Fruit fly (Drosophila melanogaster) whole organism, adult: ENCODE measurements around the gene ND-39.

ENCODE experiments used
- CG11617 ChIP-seq: fragments of 200-800 bp; sonication (Bioruptor generic); optimal IDR thresholded peaks from 2 replicates; lab custom pipeline; 2017; ENCODE audit warnings: mild to moderate bottlenecking, missing biosample characterization, missing genetic modification reagents, missing genetic modification characterization
- CG12768 ChIP-seq: fragments of 200-800 bp; sonication (Bioruptor generic); optimal IDR thresholded peaks from 2 replicates; lab custom pipeline; 2017; ENCODE audit warnings: missing biosample characterization, missing genetic modification characterization, mild to moderate bottlenecking, moderate library complexity, missing genetic modification reagents
- CG14711 ChIP-seq: fragments of 200-800 bp; sonication (Bioruptor generic); optimal IDR thresholded peaks from 2 replicates; lab custom pipeline; 2018; ENCODE audit warnings: missing biosample characterization, mild to moderate bottlenecking, missing genetic modification characterization, moderate library complexity
- CG33017 ChIP-seq: fragments of 200-800 bp; sonication (Bioruptor generic); optimal IDR thresholded peaks from 2 replicates; lab custom pipeline; 2018; ENCODE audit warnings: missing biosample characterization, mild to moderate bottlenecking, missing genetic modification characterization, moderate library complexity
- CG5204 ChIP-seq: fragments of 200-800 bp; sonication (Bioruptor generic); optimal IDR thresholded peaks from 2 replicates; lab custom pipeline; 2016; ENCODE audit warnings: missing biosample characterization, missing genetic modification characterization
- CG7101 ChIP-seq: fragments of 200-800 bp; sonication (Bioruptor generic); optimal IDR thresholded peaks from 2 replicates; lab custom pipeline; 2018; ENCODE audit warnings: missing biosample characterization, mild to moderate bottlenecking, missing genetic modification characterization, moderate library complexity
- Hr96 ChIP-seq: fragments of 200-800 bp; sonication (Bioruptor generic); optimal IDR thresholded peaks from 2 replicates; lab custom pipeline; 2016; ENCODE audit warnings: missing biosample characterization, missing genetic modification characterization
- Mnt ChIP-seq: fragments of 200-800 bp; sonication (Bioruptor generic); optimal IDR thresholded peaks from 2 replicates; lab custom pipeline; 2016; ENCODE audit warnings: missing biosample characterization, mild to moderate bottlenecking, missing genetic modification characterization
- cic ChIP-seq: fragments of 200-800 bp; sonication (Bioruptor generic); optimal IDR thresholded peaks from 2 replicates; lab custom pipeline; 2017; ENCODE audit warnings: missing biosample characterization, mild to moderate bottlenecking, missing genetic modification characterization, moderate library complexity
- kay ChIP-seq: fragments of 200-800 bp; sonication (Bioruptor generic); peaks from one replicate; lab custom pipeline; 2016; ENCODE audit warnings: missing biosample characterization, missing genetic modification characterization, borderline replicate concordance
- pad ChIP-seq: fragments of 200-800 bp; sonication (Bioruptor generic); optimal IDR thresholded peaks from 3 replicates; lab custom pipeline; 2017; ENCODE audit warnings: missing biosample characterization, missing genetic modification characterization, mild to moderate bottlenecking, moderate library complexity, missing genetic modification reagents
- toe ChIP-seq: fragments of 200-800 bp; sonication (Bioruptor generic); optimal IDR thresholded peaks from 2 replicates; lab custom pipeline; 2016; ENCODE audit warnings: missing biosample characterization, missing genetic modification characterization

- no peak for TF ChIP-seq toe (GFP tag; lab: Kevin White, UChicago)
- TF ChIP-seq CG5204 (GFP tag; lab: Kevin White, UChicago): no peak
- peak; percentile 82 for TF ChIP-seq cic
- TF ChIP-seq pad (GFP tag; lab: Kevin White, UChicago): peak; percentile 46
- TF ChIP-seq CG7101: peak; percentile 88
- peak; percentile 76 for TF ChIP-seq kay
- TF ChIP-seq CG14711 (tag; lab: Kevin White, UChicago): peak; percentile 81
- TF ChIP-seq Mnt (GFP tag; lab: Kevin White, UChicago): peak; percentile 70
- TF ChIP-seq CG33017: peak; percentile 88
- peak; percentile 76 for TF ChIP-seq CG11617 (GFP tag; lab: Kevin White, UChicago)
- peak; percentile 53 for TF ChIP-seq CG12768 (GFP tag; lab: Kevin White, UChicago)
- TF ChIP-seq Hr96 (GFP tag; lab: Kevin White, UChicago): no peak
These were observed 24.8 kb downstream of the ND-39 start for dm6 chr3L:20516519-20517178.
